Fruit fly (Drosophila melanogaster): ENCODE results near the gene CG3902.

The CG3902 gene

DNA sequence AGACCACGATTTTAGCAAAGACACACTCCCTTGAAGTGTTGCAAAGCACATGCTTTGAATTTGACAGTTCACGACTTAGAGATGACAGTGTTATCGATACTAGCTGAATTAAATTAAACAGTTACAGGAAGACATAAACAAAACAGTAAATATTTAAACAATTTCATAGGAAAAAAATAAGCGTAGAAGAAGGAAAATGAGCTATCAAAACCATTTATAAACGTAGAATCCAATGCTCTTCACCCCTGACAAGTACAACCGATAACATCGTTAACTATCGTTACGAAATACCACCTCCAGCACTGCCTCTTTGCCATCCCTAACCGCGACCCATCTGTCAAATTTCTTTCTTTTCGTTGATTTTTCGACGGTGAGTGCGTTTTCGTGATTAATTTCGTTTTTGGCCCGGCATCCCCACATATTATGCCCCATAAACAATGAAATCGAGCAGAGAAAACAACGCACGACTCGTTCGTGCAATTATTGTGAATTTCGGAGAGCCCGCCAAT lies 731 bp upstream of the CG3902 start, which contains the start of gene RpL26:
TSS of gene RpL26 (plus strand) at position 106 of the 509 bp plus-strand sequence.
- TF ChIP-seq Sin3A (optimal IDR thresholded peaks at IDR 0.05) = no peak

DNA sequence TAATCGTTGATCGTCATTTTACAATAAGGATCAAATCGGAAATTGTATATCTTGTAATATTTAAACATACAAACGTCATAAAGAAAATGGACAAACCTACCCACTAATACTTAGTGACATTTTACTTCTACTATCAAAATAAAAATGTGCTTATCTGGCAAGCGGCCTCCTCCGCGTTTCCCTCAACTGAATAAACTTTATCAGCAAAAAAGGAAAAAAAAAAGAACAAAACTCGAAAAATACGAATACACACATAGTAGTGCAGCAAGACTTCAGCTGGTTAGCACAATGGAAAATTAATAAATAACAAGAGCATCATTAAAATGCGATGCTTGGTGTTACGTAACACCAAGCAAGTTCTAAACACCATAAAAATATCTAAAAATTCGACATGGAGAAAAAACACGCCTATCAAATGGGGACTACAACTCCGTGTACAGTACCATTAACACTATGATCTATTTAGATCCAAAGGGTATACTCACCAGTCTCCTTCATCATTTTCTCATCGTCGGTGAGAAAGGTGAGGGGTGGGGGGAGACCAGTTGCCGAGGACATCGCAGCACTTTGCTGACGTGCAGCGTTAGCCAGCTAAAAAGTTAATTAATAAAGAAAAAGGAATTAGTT lies 521 bp downstream of the CG3902 start:
- TF ChIP-seq Myc (optimal IDR thresholded peaks at IDR 0.05) = no peak
- TF ChIP-seq Sin3A (optimal IDR thresholded peaks at IDR 0.05) = no peak
- no peak for TF ChIP-seq ttk (optimal IDR thresholded peaks at IDR 0.05)
- no peak for TF ChIP-seq insv (optimal IDR thresholded peaks at IDR 0.05)
- TF ChIP-seq h (optimal IDR thresholded peaks at IDR 0.05) = no peak
- TF ChIP-seq psq (optimal IDR thresholded peaks at IDR 0.05) = no peak

DNA sequence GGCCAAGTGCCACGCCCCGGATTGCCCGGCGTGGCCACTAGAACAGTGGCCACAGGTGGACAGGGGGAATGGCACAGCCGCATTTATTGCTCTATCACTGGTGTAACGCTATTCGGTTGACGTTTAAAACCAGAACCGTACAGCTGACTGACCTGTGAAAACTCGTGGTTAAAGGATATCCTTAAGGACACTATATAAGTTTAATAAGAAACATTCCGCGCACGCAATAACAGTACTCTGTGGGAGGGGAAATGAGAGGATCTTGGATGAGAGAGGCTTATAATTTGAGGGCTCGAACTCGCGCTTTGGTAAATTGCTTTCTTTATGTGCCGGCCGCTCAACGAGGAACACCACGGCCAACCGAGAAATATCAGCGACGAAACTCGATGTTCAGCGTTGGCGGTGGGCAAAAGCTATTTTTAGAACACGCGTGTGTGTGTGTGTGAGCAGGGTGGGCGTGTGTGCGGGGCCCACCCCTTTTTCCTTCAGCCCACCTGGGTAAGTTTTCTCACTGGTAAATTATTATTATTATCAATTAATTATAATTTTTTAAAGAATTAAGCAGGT lies 1.7 kb downstream of the CG3902 start:
- TF ChIP-seq h (optimal IDR thresholded peaks at IDR 0.05) (no peak), insv (optimal IDR thresholded peaks at IDR 0.05) (no peak), psq (optimal IDR thresholded peaks at IDR 0.05) (no peak), Myc (optimal IDR thresholded peaks at IDR 0.05) (no peak), ttk (optimal IDR thresholded peaks at IDR 0.05) (no peak), Sin3A (optimal IDR thresholded peaks at IDR 0.05) (no peak)

DNA sequence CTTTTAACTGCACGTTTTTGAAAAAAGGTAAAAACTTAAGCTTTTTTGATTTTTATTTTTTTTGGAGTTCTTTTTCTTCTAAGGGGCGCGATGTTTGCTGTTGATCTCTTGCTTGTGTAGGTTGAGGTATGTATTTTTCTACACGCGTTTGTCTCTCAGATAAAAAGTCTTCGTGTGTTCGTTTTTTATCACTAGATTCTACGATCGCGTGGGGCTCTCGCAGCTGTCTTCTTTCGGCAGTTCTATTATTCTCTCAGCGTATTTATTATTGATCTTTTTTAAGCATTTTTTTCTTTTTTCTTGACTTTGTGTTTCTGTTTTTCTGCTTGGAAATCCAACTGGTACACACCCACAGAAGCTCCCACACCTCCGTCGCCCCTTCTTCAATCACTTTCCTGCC lies 3.0 kb downstream of the CG3902 start:
- TF ChIP-seq Myc (optimal IDR thresholded peaks at IDR 0.05) (no peak), Sin3A (optimal IDR thresholded peaks at IDR 0.05) (no peak), psq (optimal IDR thresholded peaks at IDR 0.05) (no peak), h (optimal IDR thresholded peaks at IDR 0.05) (no peak), ttk (optimal IDR thresholded peaks at IDR 0.05) (no peak), insv (optimal IDR thresholded peaks at IDR 0.05) (no peak)

DNA sequence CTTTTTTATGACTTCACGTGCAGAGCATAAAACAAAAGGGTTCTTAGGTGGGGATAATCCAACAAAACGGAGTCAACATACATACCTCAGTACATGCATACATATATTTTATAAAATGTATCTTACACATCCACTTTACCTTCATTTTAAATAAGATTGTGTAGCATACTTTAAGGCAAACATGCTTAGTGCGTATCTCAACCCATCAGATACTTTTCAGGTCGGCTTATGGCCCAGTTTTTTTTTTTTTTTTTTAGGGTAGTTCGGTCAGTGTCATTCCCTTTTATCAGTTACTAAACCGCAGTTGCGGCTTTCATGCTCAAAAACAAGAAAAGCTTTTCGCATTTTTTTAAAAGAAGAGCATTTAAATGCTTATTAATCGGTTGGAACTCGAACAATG lies 6.1 kb downstream of the CG3902 start, which contains the start of gene NijB:
TSS of gene NijB (plus strand) at position 398 of the 400 bp plus-strand sequence.
- no peak for TF ChIP-seq h (optimal IDR thresholded peaks at IDR 0.05)
- TF ChIP-seq ttk (optimal IDR thresholded peaks at IDR 0.05) = no peak
- no peak for TF ChIP-seq Myc (optimal IDR thresholded peaks at IDR 0.05)
- TF ChIP-seq psq (optimal IDR thresholded peaks at IDR 0.05) = no peak
- no peak for TF ChIP-seq insv (optimal IDR thresholded peaks at IDR 0.05)
- TF ChIP-seq Sin3A (optimal IDR thresholded peaks at IDR 0.05) = no peak

DNA sequence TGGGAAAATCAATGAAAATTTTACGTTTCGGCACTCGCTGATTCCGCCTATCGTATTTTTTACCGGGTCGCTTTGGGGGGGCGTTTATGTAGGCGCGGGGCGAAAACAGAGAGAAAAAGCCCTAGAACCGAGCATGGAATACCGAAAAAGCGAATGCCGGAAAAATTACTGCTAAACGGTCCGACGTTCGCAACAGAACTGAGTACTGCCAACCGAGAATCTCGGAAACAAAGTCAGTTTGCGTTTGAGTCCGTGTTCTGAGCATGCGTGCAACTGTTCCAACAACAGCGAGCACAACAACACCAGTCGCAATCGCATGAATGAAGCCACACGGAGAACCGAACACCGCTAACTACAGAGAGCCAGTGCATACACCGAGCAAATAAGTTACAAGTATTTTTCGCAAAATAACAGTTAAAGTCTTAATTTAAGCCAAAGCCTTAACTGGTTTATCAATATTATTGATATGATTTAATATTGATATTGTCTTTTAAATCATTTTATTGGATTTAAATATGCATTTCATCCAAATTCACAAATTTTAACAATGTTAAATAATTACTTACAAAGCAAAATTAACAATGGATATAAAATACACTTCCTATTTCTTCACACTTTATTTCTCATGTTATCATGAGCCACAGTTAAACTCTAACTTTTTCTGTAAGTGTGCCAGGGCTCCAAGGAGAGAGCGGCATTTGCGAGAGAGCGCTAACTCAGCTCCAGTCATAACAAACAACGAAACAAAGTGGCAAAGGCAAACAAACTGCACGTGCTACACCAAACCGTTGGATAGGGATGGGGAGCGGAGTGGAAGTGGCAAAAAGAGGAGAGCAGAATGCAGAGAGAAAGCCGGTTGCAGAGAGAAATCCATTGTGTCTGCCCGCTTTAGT lies 7.6 kb downstream of the CG3902 start, which contains the start of gene CG3961:
TSS of gene CG3961 (minus strand) at position 201 of the 893 bp plus-strand sequence.
- TF ChIP-seq Sin3A (optimal IDR thresholded peaks at IDR 0.05) (no peak), h (optimal IDR thresholded peaks at IDR 0.05) (no peak), Myc (optimal IDR thresholded peaks at IDR 0.05) (no peak), insv (optimal IDR thresholded peaks at IDR 0.05) (no peak), ttk (optimal IDR thresholded peaks at IDR 0.05) (no peak), psq (optimal IDR thresholded peaks at IDR 0.05) (no peak)

DNA sequence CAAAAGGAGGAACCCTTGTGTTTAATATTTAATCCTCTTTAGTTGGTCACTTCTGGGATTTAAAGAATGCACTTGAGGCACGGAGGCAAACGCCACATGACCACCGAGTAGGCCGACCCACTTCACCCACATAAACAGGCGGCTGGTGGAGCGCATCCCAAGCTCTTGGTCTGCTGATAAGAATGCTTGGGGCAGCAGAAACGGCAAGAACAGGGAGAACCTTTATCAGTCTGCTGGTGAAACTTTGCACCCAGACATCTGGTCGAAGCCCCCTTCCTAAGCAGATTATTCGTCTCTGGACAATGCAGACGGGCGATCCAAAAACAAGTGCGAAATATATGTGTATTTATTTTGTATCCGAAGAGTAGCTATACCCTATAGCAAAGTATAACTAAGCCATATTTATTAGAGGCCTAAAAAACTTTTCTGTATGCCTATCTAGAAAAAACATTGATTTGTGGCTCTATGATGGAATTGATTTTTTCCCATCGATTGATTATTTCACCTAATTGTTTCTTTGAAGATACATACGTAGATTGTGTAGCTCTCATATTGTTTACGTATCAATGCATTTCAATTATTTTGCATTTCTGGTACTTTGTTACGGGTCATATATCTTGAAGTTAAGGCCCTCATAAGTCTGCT lies 8.7 kb downstream of the CG3902 start:
- TF ChIP-seq ttk (optimal IDR thresholded peaks at IDR 0.05) = no peak
- TF ChIP-seq insv (optimal IDR thresholded peaks at IDR 0.05) = no peak
- TF ChIP-seq Myc (optimal IDR thresholded peaks at IDR 0.05) = no peak
- no peak for TF ChIP-seq h (optimal IDR thresholded peaks at IDR 0.05)
- no peak for TF ChIP-seq Sin3A (optimal IDR thresholded peaks at IDR 0.05)
- TF ChIP-seq psq (optimal IDR thresholded peaks at IDR 0.05) = no peak

DNA sequence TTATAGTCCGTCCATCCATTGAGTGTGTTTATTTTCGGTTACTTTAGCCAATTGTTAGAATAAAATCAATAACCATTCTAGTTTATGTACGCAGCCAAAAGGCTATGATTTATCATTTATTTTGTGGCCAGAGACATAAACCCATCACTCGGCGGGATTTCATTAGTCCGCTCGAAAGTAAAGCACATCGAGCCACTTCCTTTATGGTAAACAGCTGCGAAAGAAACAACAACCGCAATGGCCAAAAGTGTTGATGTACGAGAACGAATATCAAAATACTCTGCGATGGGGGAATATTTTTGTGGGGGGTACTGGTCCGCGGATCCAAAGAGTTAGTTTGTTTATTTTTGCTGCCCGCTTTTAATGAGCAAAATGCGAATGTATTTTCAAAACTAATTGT lies 16.5 kb downstream of the CG3902 start:
- TF ChIP-seq insv (optimal IDR thresholded peaks at IDR 0.05) (no peak), psq (optimal IDR thresholded peaks at IDR 0.05) (no peak), Myc (optimal IDR thresholded peaks at IDR 0.05) (no peak), ttk (optimal IDR thresholded peaks at IDR 0.05) (no peak), Sin3A (optimal IDR thresholded peaks at IDR 0.05) (no peak), h (optimal IDR thresholded peaks at IDR 0.05) (no peak)

DNA sequence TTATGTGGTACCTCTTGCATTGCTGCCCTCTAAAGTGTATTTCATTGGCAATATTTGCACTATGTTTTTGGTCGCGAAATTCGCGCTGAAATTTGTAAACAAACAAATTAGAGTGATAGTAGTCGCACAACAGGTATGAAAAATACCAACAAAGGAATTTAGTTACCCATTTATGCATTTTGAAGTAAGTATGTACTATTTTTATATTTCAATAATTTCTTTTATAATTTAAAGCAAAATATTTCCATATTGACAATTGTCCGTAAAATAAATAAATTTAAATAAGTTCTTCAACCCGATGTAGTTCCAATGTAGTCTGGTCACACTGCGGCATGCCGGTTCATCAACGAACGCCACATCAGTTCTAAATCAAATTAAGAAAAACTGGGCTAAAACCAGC lies 25.7 kb downstream of the CG3902 start, which contains the start of the genes Rad9 and Uggt:
TSS of gene Rad9 (minus strand) at position 114 of the 400 bp plus-strand sequence.
TSS of gene Uggt (plus strand) at position 308 of the 400 bp plus-strand sequence.
- TF ChIP-seq Sin3A (optimal IDR thresholded peaks at IDR 0.05) = no peak
- TF ChIP-seq insv (optimal IDR thresholded peaks at IDR 0.05) = no peak
- no peak for TF ChIP-seq ttk (optimal IDR thresholded peaks at IDR 0.05)
- no peak for TF ChIP-seq psq (optimal IDR thresholded peaks at IDR 0.05)
- TF ChIP-seq Myc (optimal IDR thresholded peaks at IDR 0.05) = no peak
- no peak for TF ChIP-seq h (optimal IDR thresholded peaks at IDR 0.05)

DNA sequence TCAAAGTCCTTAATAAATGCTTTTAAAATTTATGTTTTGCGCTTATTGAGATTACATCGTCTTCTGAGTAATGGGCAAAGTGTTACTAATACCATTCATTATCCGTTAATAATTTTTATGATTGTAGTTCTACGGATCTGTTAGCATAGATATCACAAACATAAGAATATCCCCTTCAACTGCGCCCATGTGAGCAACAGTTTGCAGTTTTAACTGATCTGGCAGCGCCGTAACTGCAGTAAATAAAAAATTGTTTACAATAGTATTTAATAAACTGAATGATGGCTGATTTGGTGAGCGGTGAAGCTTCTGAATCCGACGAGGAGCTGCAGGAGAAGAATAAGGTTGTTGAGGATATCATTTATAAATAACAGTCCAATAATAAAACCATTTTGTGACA lies 28.1 kb downstream of the CG3902 start, which contains the start of gene Blos3:
TSS of gene Blos3 (plus strand) at position 198 of the 400 bp plus-strand sequence.
- TF ChIP-seq ttk (optimal IDR thresholded peaks at IDR 0.05) (no peak), Sin3A (optimal IDR thresholded peaks at IDR 0.05) (no peak), h (optimal IDR thresholded peaks at IDR 0.05) (no peak), insv (optimal IDR thresholded peaks at IDR 0.05) (no peak), psq (optimal IDR thresholded peaks at IDR 0.05) (no peak), Myc (optimal IDR thresholded peaks at IDR 0.05) (no peak)

Data from Kc167 (cell line).